Fruit fly (Drosophila melanogaster) whole organism, embryonic: ENCODE data around the gene CG4456.

Source experiments
- CG11247 ChIP-seq: fragments of 200-800 bp; sonication (Bioruptor generic); IDR thresholded peaks from 2 replicates; pipeline ENCODE4 v1.3.6; 2022; ENCODE audit warnings: missing biosample characterization, missing genetic modification characterization
- CG11456 ChIP-seq: fragments of 200-800 bp; sonication (Bioruptor generic); IDR thresholded peaks from 3 replicates; pipeline ENCODE4 v1.3.6; 2022; ENCODE audit warnings: missing biosample characterization, missing genetic modification characterization
- CG12071 ChIP-seq: fragments of 200-800 bp; sonication (Bioruptor generic); optimal IDR thresholded peaks from 3 replicates; lab custom pipeline; 2018; ENCODE audit warnings: missing biosample characterization, mild to moderate bottlenecking, missing genetic modification characterization
- CG16813 ChIP-seq: fragments of 200-800 bp; sonication (Bioruptor generic); IDR thresholded peaks from 3 replicates; pipeline ENCODE4 v1.3.6; 2022; ENCODE audit warnings: missing biosample characterization, missing genetic modification characterization; ENCODE audit not compliant: partially characterized antibody
- CG30403 ChIP-seq: fragments of 200-800 bp; sonication (Bioruptor generic); optimal IDR thresholded peaks from 3 replicates; lab custom pipeline; 2016; ENCODE audit warnings: missing biosample characterization, missing genetic modification characterization
- CG42726 ChIP-seq: fragments of 200-800 bp; sonication (Bioruptor generic); IDR thresholded peaks from 2 replicates; pipeline ENCODE4 v1.3.6; 2022; ENCODE audit warnings: missing biosample characterization, missing genetic modification characterization; ENCODE audit not compliant: partially characterized antibody
- Dip2 ChIP-seq: fragments of 200-800 bp; sonication (Bioruptor generic); IDR thresholded peaks from 2 replicates; pipeline ENCODE4 v1.3.6; 2022; ENCODE audit warnings: missing biosample characterization, missing genetic modification characterization
- Gug ChIP-seq: fragments of 200-800 bp; sonication (Bioruptor generic); IDR thresholded peaks from 4 replicates; pipeline ENCODE4 v1.3.6; 2022; ENCODE audit warnings: missing biosample characterization, missing genetic modification characterization
- Jarid2 ChIP-seq: fragments of 200-800 bp; sonication (Bioruptor generic); optimal IDR thresholded peaks from 3 replicates; lab custom pipeline; 2017; ENCODE audit warnings: mild to moderate bottlenecking, missing biosample characterization, missing genetic modification reagents, missing genetic modification characterization
- MTF-1 ChIP-seq: fragments of 200-800 bp; sonication (Bioruptor generic); optimal IDR thresholded peaks from 2 replicates; lab custom pipeline; 2018; ENCODE audit warnings: missing biosample characterization, mild to moderate bottlenecking, missing genetic modification characterization, borderline replicate concordance
- NFAT ChIP-seq: fragments of 200-800 bp; sonication (Bioruptor generic); IDR thresholded peaks from 2 replicates; pipeline ENCODE4 v1.3.6; 2022; ENCODE audit warnings: missing biosample characterization, missing genetic modification characterization
- h ChIP-seq: fragments of >200 bp; optimal IDR thresholded peaks from 2 replicates; lab custom pipeline; 2017
- hb ChIP-seq: fragments of 200-800 bp; sonication (Bioruptor generic); IDR thresholded peaks from 3 replicates; pipeline ENCODE4 v1.3.6; 2022; ENCODE audit warnings: missing biosample characterization, missing genetic modification characterization; ENCODE audit not compliant: partially characterized antibody
- mam ChIP-seq: fragments of 200-800 bp; sonication (Bioruptor generic); optimal IDR thresholded peaks from 3 replicates; lab custom pipeline; 2016; ENCODE audit warnings: missing biosample characterization, missing genetic modification characterization

- TF ChIP-seq CG30403 (GFP tag; lab: Kevin White, UChicago) = no peak
- no peak for TF ChIP-seq Gug (GFP tag; lab: Robert Waterston, UW)
- no peak for TF ChIP-seq NFAT (GFP tag; lab: Robert Waterston, UW)
- no peak for TF ChIP-seq CG11456 (GFP tag; lab: Robert Waterston, UW)
- no peak for TF ChIP-seq Jarid2 (GFP tag; lab: Kevin White, UChicago)
- TF ChIP-seq Dip2 (GFP tag; lab: Robert Waterston, UW) = no peak
- no peak for TF ChIP-seq CG12071
- TF ChIP-seq MTF-1 (GFP tag; lab: Kevin White, UChicago) = no peak
- no peak for TF ChIP-seq CG42726 (GFP tag; lab: Robert Waterston, UW)
- no peak for TF ChIP-seq CG16813
- no peak for TF ChIP-seq h
- no peak for TF ChIP-seq CG11247 (GFP tag; lab: Robert Waterston, UW)
- TF ChIP-seq mam (GFP tag; lab: Kevin White, UChicago) = no peak
- TF ChIP-seq hb (GFP tag; lab: Robert Waterston, UW) = no peak
These were observed 17.0 kb upstream of the CG4456 start for dm6 chr3L:9355555-9355954.
